Worm (Caenorhabditis elegans) whole organism, L3 larva: ENCODE measurements around the gene svh-5.

Experiments used
- R02D3.7 ChIP-seq: fragments of 150-350 bp; optimal IDR thresholded peaks from 2 replicates; lab custom pipeline; 2014; ENCODE audit warnings: missing biosample characterization, missing genetic modification characterization
- ZK546.5 ChIP-seq: sonication (generic microtip); optimal IDR thresholded peaks from 2 replicates; lab custom pipeline; 2017; ENCODE audit warnings: missing biosample characterization, missing genetic modification characterization
- aly-2 ChIP-seq: fragments of 150-350 bp; optimal IDR thresholded peaks from 2 replicates; lab custom pipeline; 2014; ENCODE audit warnings: missing biosample characterization, missing genetic modification characterization
- ama-1 ChIP-seq: fragments of 150-350 bp; optimal IDR thresholded peaks from 2 replicates; lab custom pipeline; 2018
- ceh-16 ChIP-seq: sonication (generic microtip); optimal IDR thresholded peaks from 2 replicates; lab custom pipeline; 2017; ENCODE audit warnings: missing biosample characterization, missing genetic modification characterization
- ceh-28 ChIP-seq: fragments of 150-350 bp; optimal IDR thresholded peaks from 2 replicates; lab custom pipeline; 2014; ENCODE audit warnings: missing biosample characterization, missing genetic modification reagents, missing genetic modification characterization
- ceh-82 ChIP-seq: fragments of 150-350 bp; optimal IDR thresholded peaks from 2 replicates; lab custom pipeline; 2014; ENCODE audit warnings: missing biosample characterization, missing genetic modification characterization
- ceh-9 ChIP-seq: sonication (generic microtip); optimal IDR thresholded peaks from 2 replicates; lab custom pipeline; 2018; ENCODE audit warnings: missing biosample characterization, missing genetic modification characterization
- daf-12 ChIP-seq: fragments of 150-350 bp; optimal IDR thresholded peaks from 2 replicates; lab custom pipeline; 2014; ENCODE audit warnings: missing biosample characterization, missing genetic modification reagents, missing genetic modification characterization
- egl-27 ChIP-seq: sonication (generic microtip); optimal IDR thresholded peaks from 4 replicates; lab custom pipeline; 2017; ENCODE audit warnings: missing biosample characterization, missing genetic modification reagents, missing genetic modification characterization
- elt-1 ChIP-seq: fragments of 150-350 bp; optimal IDR thresholded peaks from 2 replicates; lab custom pipeline; 2014; ENCODE audit warnings: missing biosample characterization, missing genetic modification characterization
- elt-2 ChIP-seq: sonication (generic microtip); optimal IDR thresholded peaks from 2 replicates; lab custom pipeline; 2016; ENCODE audit warnings: missing genetic modification reagents, mild to moderate bottlenecking, missing genetic modification characterization, missing compliant biosample characterization
- elt-3 ChIP-seq, 3 experiments: fragments of 150-350 bp in 1 of 3; sonication (generic microtip) in 2 of 3; optimal IDR thresholded peaks; 2 replicates in 2 of 3; 4 replicates in 1 of 3; lab custom pipeline; 2014 to 2017; ENCODE audit warnings: missing biosample characterization in 3 of 3, missing genetic modification characterization in 3 of 3
- eor-1 ChIP-seq, 2 experiments: fragments of 150-350 bp; optimal IDR thresholded peaks; 2 replicates each; lab custom pipeline; 2014 to 2018; ENCODE audit warnings: missing biosample characterization in 2 of 2, missing genetic modification characterization in 2 of 2
- fkh-2 ChIP-seq: fragments of 150-350 bp; optimal IDR thresholded peaks from 2 replicates; lab custom pipeline; 2014; ENCODE audit warnings: missing biosample characterization, missing genetic modification reagents, missing genetic modification characterization
- fos-1 ChIP-seq: fragments of 150-350 bp; optimal IDR thresholded peaks from 2 replicates; lab custom pipeline; 2014; ENCODE audit warnings: missing biosample characterization, missing genetic modification characterization
- jun-1 ChIP-seq: fragments of 150-350 bp; optimal IDR thresholded peaks from 2 replicates; lab custom pipeline; 2014; ENCODE audit warnings: missing biosample characterization, missing genetic modification reagents, missing genetic modification characterization
- lin-15B ChIP-seq: fragments of 150-350 bp; optimal IDR thresholded peaks from 2 replicates; lab custom pipeline; 2014; ENCODE audit warnings: missing biosample characterization, missing genetic modification characterization
- lin-39 ChIP-seq: fragments of 150-350 bp; optimal IDR thresholded peaks from 2 replicates; lab custom pipeline; 2018; ENCODE audit warnings: missing biosample characterization, missing genetic modification reagents, missing genetic modification characterization
- lsy-12 ChIP-seq: sonication (generic microtip); optimal IDR thresholded peaks from 2 replicates; lab custom pipeline; 2016; ENCODE audit warnings: mild to moderate bottlenecking, missing genetic modification characterization, missing compliant biosample characterization
- mdl-1 ChIP-seq: fragments of 150-350 bp; optimal IDR thresholded peaks from 2 replicates; lab custom pipeline; 2014; ENCODE audit warnings: missing biosample characterization, missing genetic modification characterization
- mml-1 ChIP-seq: fragments of 150-350 bp; sonication (generic microtip); optimal IDR thresholded peaks from 3 replicates; lab custom pipeline; 2014; ENCODE audit warnings: missing biosample characterization, missing genetic modification characterization
- nfya-1 ChIP-seq: sonication (generic microtip); optimal IDR thresholded peaks from 2 replicates; lab custom pipeline; 2017; ENCODE audit warnings: missing genetic modification characterization, mild to moderate bottlenecking, missing compliant biosample characterization, antibody characterized with exemption, moderate library complexity; ENCODE audit not compliant: insufficient read depth
- nhr-11 ChIP-seq: fragments of 150-350 bp; optimal IDR thresholded peaks from 2 replicates; lab custom pipeline; 2014; ENCODE audit warnings: missing biosample characterization, missing genetic modification characterization
- nhr-12 ChIP-seq: fragments of 150-350 bp; optimal IDR thresholded peaks from 2 replicates; lab custom pipeline; 2014; ENCODE audit warnings: missing biosample characterization, missing genetic modification characterization
- nhr-237 ChIP-seq: fragments of 150-350 bp; optimal IDR thresholded peaks from 2 replicates; lab custom pipeline; 2014; ENCODE audit warnings: missing biosample characterization, missing genetic modification characterization
- nhr-25 ChIP-seq: sonication (generic microtip); optimal IDR thresholded peaks from 2 replicates; lab custom pipeline; 2017; ENCODE audit warnings: missing biosample characterization, missing genetic modification characterization
- nhr-43 ChIP-seq: sonication (generic microtip); optimal IDR thresholded peaks from 2 replicates; lab custom pipeline; 2016; ENCODE audit warnings: mild to moderate bottlenecking, missing genetic modification characterization, missing compliant biosample characterization; ENCODE audit not compliant: poor library complexity, severe bottlenecking
- nhr-67 ChIP-seq: fragments of 150-350 bp; optimal IDR thresholded peaks from 2 replicates; lab custom pipeline; 2014; ENCODE audit warnings: missing biosample characterization, missing genetic modification characterization
- nhr-76 ChIP-seq: fragments of 150-350 bp; sonication (generic microtip); optimal IDR thresholded peaks from 5 replicates; lab custom pipeline; 2014; ENCODE audit warnings: missing biosample characterization, missing genetic modification characterization
- nhr-77 ChIP-seq: fragments of 150-350 bp; optimal IDR thresholded peaks from 2 replicates; lab custom pipeline; 2014; ENCODE audit warnings: missing biosample characterization, missing genetic modification characterization
- pha-4 ChIP-seq: fragments of 150-350 bp; optimal IDR thresholded peaks from 2 replicates; lab custom pipeline; 2014; ENCODE audit warnings: missing biosample characterization, missing genetic modification reagents, missing genetic modification characterization
- pqm-1 ChIP-seq: fragments of 150-350 bp; optimal IDR thresholded peaks from 2 replicates; lab custom pipeline; 2017; ENCODE audit warnings: missing biosample characterization, missing genetic modification characterization, inconsistent platforms
- sea-2 ChIP-seq: fragments of 150-350 bp; sonication (generic microtip); optimal IDR thresholded peaks from 4 replicates; lab custom pipeline; 2014; ENCODE audit warnings: missing biosample characterization, missing genetic modification reagents, missing genetic modification characterization
- skn-1 ChIP-seq: fragments of 150-350 bp; optimal IDR thresholded peaks from 2 replicates; lab custom pipeline; 2014; ENCODE audit warnings: missing biosample characterization, missing genetic modification characterization
- snpc-4 ChIP-seq: fragments of 150-350 bp; optimal IDR thresholded peaks from 2 replicates; lab custom pipeline; 2014; ENCODE audit warnings: missing biosample characterization, missing genetic modification characterization
- tbx-2 ChIP-seq: sonication (generic microtip); optimal IDR thresholded peaks from 2 replicates; lab custom pipeline; 2016; ENCODE audit warnings: mild to moderate bottlenecking, missing genetic modification characterization, missing compliant biosample characterization
- unc-39 ChIP-seq: sonication (generic microtip); optimal IDR thresholded peaks from 4 replicates; lab custom pipeline; 2017; ENCODE audit warnings: missing biosample characterization, missing genetic modification characterization
- unc-62 ChIP-seq: fragments of 150-350 bp; sonication (generic microtip); optimal IDR thresholded peaks from 4 replicates; lab custom pipeline; 2014; ENCODE audit warnings: missing biosample characterization, missing genetic modification reagents, missing genetic modification characterization
- zag-1 ChIP-seq: fragments of 150-350 bp; optimal IDR thresholded peaks from 2 replicates; lab custom pipeline; 2014; ENCODE audit warnings: missing biosample characterization, missing genetic modification characterization
- ztf-11 ChIP-seq: fragments of 150-350 bp; optimal IDR thresholded peaks from 2 replicates; lab custom pipeline; 2014; ENCODE audit warnings: missing biosample characterization, missing genetic modification characterization

Gene svh-5

DNA sequence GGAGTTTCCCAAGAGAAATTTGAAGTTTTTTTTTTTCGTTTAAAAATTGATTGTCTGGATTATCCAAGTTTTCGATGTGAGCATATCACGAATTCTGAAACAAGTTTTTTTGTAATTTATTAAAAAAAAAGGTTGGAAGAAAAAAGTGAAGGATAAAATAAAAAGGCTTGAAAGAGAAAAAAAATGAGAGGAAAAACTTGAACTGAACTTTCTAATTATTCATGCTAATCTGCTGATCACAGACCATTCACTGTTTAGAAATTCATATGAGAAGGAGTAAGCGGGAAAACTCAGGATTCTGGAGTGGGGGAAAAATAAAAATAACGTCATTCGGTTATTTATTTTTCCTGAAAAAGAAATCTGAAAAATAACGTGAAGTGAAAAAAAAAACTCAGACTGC, at the start of gene svh-5:
TSS of gene svh-5 (minus strand) at position 101 of the 400 bp plus-strand sequence.
- TF ChIP-seq nhr-43: no peak
- TF ChIP-seq ceh-9 (tag; lab: Kevin White, UChicago): no peak
- TF ChIP-seq mml-1 (tag; lab: Kevin White, UChicago): no peak
- TF ChIP-seq lin-39: no peak
- no peak for TF ChIP-seq nhr-25 (tag; lab: Kevin White, UChicago)
- TF ChIP-seq lin-15B (tag; lab: Kevin White, UChicago): no peak
- no peak for TF ChIP-seq nhr-237 (tag; lab: Kevin White, UChicago)
- TF ChIP-seq elt-1 (tag; lab: Kevin White, UChicago): no peak
- TF ChIP-seq tbx-2 (tag; lab: Kevin White, UChicago): no peak
- no peak for TF ChIP-seq aly-2 (tag; lab: Kevin White, UChicago)
- TF ChIP-seq mdl-1 (tag; lab: Kevin White, UChicago): no peak
- TF ChIP-seq sea-2 (GFP tag; lab: Kevin White, UChicago): no peak
- no peak for TF ChIP-seq nfya-1 (tag; lab: Kevin White, UChicago)
- no peak for TF ChIP-seq skn-1 (tag; lab: Kevin White, UChicago)
- no peak for TF ChIP-seq lsy-12 (tag; lab: Kevin White, UChicago)

DNA sequence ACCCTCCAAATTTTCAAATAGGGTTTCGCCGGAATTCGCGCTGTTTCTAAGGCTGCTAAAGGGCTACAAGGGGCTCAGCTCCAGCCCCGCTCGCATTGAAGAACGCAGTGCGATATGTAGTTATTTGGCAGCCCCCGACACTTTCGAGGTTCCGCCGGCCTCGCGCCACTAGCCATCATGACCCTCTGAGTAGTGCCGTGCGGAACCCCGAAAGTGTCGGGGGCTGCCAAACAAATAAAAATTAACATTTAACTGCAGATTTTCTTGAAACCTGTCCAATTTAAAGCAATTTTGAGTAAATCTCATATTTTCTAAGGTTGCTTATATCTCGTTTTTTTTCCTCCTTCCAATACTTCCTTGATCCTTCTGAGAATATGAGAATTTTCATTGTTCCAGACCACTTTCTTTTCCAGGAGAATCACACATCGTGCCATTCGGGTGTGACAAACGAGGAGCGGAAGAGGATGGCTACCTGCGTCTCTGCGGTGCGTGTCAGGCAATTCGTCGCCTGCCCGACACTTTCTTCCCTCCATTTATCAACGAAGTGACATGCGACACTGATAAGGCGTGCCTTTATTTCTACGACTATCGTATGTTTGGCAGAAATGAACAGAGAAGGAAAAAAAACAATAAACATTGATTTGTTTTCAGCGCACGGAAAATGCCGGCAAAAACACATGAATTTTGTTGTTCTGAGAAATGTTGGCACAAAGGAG, 46.2 kb upstream of the svh-5 start:
- peak; percentile 77 for TF ChIP-seq pqm-1 (tag; lab: Kevin White, UChicago)
- TF ChIP-seq elt-2 (tag; lab: Kevin White, UChicago): peak; percentile 94
- no peak for TF ChIP-seq egl-27 (tag; lab: Kevin White, UChicago)
- TF ChIP-seq jun-1 (tag; lab: Kevin White, UChicago): peak; percentile 55
- TF ChIP-seq ceh-16 (tag; lab: Kevin White, UChicago): no peak
- no peak for TF ChIP-seq ama-1 (lab: Kevin White, UChicago)
- TF ChIP-seq nhr-25 (tag; lab: Kevin White, UChicago): no peak
- no peak for TF ChIP-seq aly-2 (tag; lab: Kevin White, UChicago)
- no peak for TF ChIP-seq unc-62 (GFP tag; lab: Kevin White, UChicago)
- TF ChIP-seq pha-4: no peak
- TF ChIP-seq elt-3 (tag; optimal IDR thresholded peaks at IDR 0.05; lab: Kevin White, UChicago): peak in 2 of 3 experiments; percentile 5 to 75
- no peak for TF ChIP-seq skn-1 (tag; lab: Kevin White, UChicago)
- TF ChIP-seq unc-39 (tag; lab: Kevin White, UChicago): no peak
- TF ChIP-seq snpc-4 (tag; lab: Kevin White, UChicago): peak; percentile 12
- TF ChIP-seq ceh-82 (tag; lab: Kevin White, UChicago): no peak
- TF ChIP-seq tbx-2 (tag; lab: Kevin White, UChicago): no peak
- TF ChIP-seq, all 47 proteins: peak for 5

DNA sequence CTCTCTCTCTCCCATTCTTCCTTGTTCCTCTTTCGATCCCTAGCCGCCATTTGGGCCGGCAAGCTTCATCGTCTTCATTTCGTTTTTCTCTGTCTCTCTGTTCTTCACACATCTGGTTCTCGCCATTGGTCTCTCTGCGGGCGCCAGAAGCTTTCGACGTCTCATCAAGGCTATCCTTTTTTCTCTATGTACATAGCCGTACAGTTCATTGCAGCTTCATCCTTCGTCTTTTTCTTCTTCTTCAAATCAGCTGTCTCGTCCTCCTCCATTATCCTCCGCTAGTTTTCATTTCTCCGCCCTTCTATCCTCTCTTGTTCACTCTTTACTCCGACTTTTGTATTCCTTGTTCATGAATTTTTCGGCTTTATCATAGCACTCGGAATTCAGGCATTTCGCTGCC, 43.0 kb upstream of the svh-5 start, which contains the start of gene F39D8.3:
TSS of gene F39D8.3 (plus strand) at position 301 of the 400 bp plus-strand sequence.
- TF ChIP-seq nhr-67 (tag; lab: Kevin White, UChicago) (no peak), lsy-12 (tag; lab: Kevin White, UChicago) (no peak), unc-39 (tag; lab: Kevin White, UChicago) (no peak), nhr-25 (tag; lab: Kevin White, UChicago) (peak; percentile 51), pqm-1 (tag; lab: Kevin White, UChicago) (no peak), nhr-12 (tag; lab: Kevin White, UChicago) (no peak), daf-12 (tag; lab: Kevin White, UChicago) (no peak)

DNA sequence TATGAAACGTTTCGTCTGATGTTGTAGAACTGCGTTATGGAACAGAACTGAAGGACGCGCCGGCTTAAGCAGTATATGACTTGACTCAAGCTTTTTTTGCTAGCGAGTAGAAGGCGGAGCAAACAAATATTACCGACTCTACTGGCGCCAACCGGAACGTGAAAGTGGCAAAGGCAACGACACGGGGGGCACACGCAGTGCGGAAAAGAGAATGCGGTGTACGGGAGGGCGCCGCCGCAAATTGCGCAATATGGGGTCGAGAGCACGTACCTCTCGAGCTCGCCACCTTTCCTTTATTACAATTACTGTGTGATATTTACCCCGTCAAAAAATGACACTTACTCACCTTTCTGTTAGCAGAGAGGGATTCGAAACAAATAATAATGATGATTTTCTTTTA, 37.6 kb upstream of the svh-5 start, which contains the start of gene pqn-36:
TSS of gene pqn-36 (minus strand) at position 268 of the 400 bp plus-strand sequence.
- TF ChIP-seq pha-4 (no peak), fos-1 (tag; lab: Kevin White, UChicago) (no peak), sea-2 (GFP tag; lab: Kevin White, UChicago) (no peak), ceh-9 (tag; lab: Kevin White, UChicago) (no peak), ztf-11 (no peak), lsy-12 (tag; lab: Kevin White, UChicago) (no peak)

DNA sequence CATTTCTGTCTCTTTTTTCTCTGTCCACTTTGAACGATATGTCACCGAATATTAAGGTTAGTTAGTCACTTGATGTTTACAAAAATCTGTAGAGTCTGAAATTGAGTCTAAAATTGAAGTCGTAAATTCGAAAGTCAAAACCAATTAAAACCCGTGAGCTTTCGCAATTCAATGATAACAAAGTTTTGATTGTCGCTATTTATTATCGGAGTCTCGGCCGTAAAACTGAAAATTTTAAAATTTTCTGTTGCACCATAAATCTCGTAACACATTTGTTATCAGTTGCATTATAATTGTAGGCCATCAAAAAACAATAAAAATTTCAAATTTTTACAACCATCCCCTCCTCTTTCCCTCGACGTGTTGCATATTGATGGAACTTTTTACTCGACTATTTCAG, 31.0 kb upstream of the svh-5 start:
- no peak for TF ChIP-seq nhr-237 (tag; lab: Kevin White, UChicago)
- no peak for TF ChIP-seq elt-1 (tag; lab: Kevin White, UChicago)
- TF ChIP-seq snpc-4 (tag; lab: Kevin White, UChicago): no peak
- TF ChIP-seq nhr-76: no peak
- no peak for TF ChIP-seq zag-1 (tag; lab: Kevin White, UChicago)
- TF ChIP-seq nhr-12 (tag; lab: Kevin White, UChicago): no peak
- no peak for TF ChIP-seq ceh-28
- TF ChIP-seq R02D3.7: no peak
- TF ChIP-seq lsy-12 (tag; lab: Kevin White, UChicago): no peak
- no peak for TF ChIP-seq fkh-2 (tag; lab: Kevin White, UChicago)
- no peak for TF ChIP-seq nhr-25 (tag; lab: Kevin White, UChicago)
- TF ChIP-seq ZK546.5 (tag; lab: Kevin White, UChicago): no peak
- TF ChIP-seq nhr-11: no peak
- peak; percentile 57 for TF ChIP-seq jun-1 (tag; lab: Kevin White, UChicago)
- peak; percentile 88 for TF ChIP-seq pqm-1 (tag; lab: Kevin White, UChicago)
- no peak for TF ChIP-seq eor-1 (tag; optimal IDR thresholded peaks at IDR 0.05; lab: Kevin White, UChicago)
- TF ChIP-seq ceh-82 (tag; lab: Kevin White, UChicago): no peak
- peak; percentile 94 for TF ChIP-seq elt-2 (tag; lab: Kevin White, UChicago)
- no peak for TF ChIP-seq nhr-77 (tag; lab: Kevin White, UChicago)
- no peak for TF ChIP-seq aly-2 (tag; lab: Kevin White, UChicago)
- TF ChIP-seq ztf-11: no peak
- TF ChIP-seq lin-15B (tag; lab: Kevin White, UChicago): no peak
- TF ChIP-seq egl-27 (tag; lab: Kevin White, UChicago): no peak
